Worm (Caenorhabditis elegans) whole organism, young adult: ENCODE data around the gene K03B4.4.
A peak's percentile ranks its signal among the peaks of the same experiment; 100 is the strongest.

Experiments
- B0336.3 ChIP-seq: fragments of 200-800 bp; sonication (Bioruptor generic); IDR thresholded peaks from 2 replicates; pipeline ENCODE4 v1.3.6; 2022; ENCODE audit warnings: missing genetic modification characterization, missing compliant biosample characterization
- C06A6.2 ChIP-seq: fragments of 200-800 bp; sonication (Bioruptor generic); conservative IDR thresholded peaks from 2 replicates; pipeline ENCODE4 v1.3.6; 2022; ENCODE audit warnings: missing genetic modification characterization, missing compliant biosample characterization
- F37B4.10 ChIP-seq: fragments of 200-800 bp; sonication (Bioruptor generic); IDR thresholded peaks from 2 replicates; pipeline ENCODE4 v1.3.6; 2022; ENCODE audit warnings: missing genetic modification characterization, missing compliant biosample characterization
- F52B5.7 ChIP-seq: sonication (generic microtip); optimal IDR thresholded peaks from 2 replicates; lab custom pipeline; 2016; ENCODE audit warnings: mild to moderate bottlenecking, missing genetic modification characterization, missing compliant biosample characterization
- F57C9.4 ChIP-seq: sonication (generic microtip); optimal IDR thresholded peaks from 2 replicates; lab custom pipeline; 2017; ENCODE audit warnings: mild to moderate bottlenecking, missing genetic modification characterization, missing compliant biosample characterization
- K11D2.4 ChIP-seq: fragments of 200-800 bp; sonication (Bioruptor generic); IDR thresholded peaks from 2 replicates; pipeline ENCODE4 v1.3.6; 2022; ENCODE audit warnings: missing genetic modification reagents, missing genetic modification characterization, missing compliant biosample characterization
- K12H6.12 ChIP-seq: fragments of 200-800 bp; sonication (Bioruptor generic); optimal IDR thresholded peaks from 2 replicates; lab custom pipeline; 2018; ENCODE audit warnings: mild to moderate bottlenecking, missing genetic modification characterization, missing compliant biosample characterization
- T07F8.4 ChIP-seq: sonication (generic microtip); optimal IDR thresholded peaks from 2 replicates; lab custom pipeline; 2016; ENCODE audit warnings: mild to moderate bottlenecking, missing genetic modification characterization, moderate library complexity, missing compliant biosample characterization
- Y79H2A.3 ChIP-seq: fragments of 200-800 bp; sonication (Bioruptor generic); conservative IDR thresholded peaks from 2 replicates; pipeline ENCODE4 v1.3.6; 2022; ENCODE audit warnings: missing genetic modification reagents, missing genetic modification characterization, missing compliant biosample characterization
- ama-1 ChIP-seq, 3 experiments: fragments of 150-350 bp in 1 of 3; sonication (generic microtip) in 2 of 3; optimal IDR thresholded peaks; 2 replicates each; lab custom pipeline; 2014 to 2018; ENCODE audit warnings: missing biosample characterization in 2 of 3, missing genetic modification characterization in 2 of 3, missing genetic modification reagents in 2 of 3
- aptf-3 ChIP-seq: fragments of 200-800 bp; sonication (Bioruptor generic); IDR thresholded peaks from 2 replicates; pipeline ENCODE4 v1.3.6; 2022; ENCODE audit warnings: missing genetic modification characterization, missing compliant biosample characterization
- attf-3 ChIP-seq: fragments of 200-800 bp; sonication (Bioruptor generic); conservative IDR thresholded peaks from 2 replicates; pipeline ENCODE4 v1.3.6; 2022; ENCODE audit warnings: missing genetic modification reagents, missing genetic modification characterization, missing compliant biosample characterization
- attf-5 ChIP-seq: fragments of 200-800 bp; sonication (Bioruptor generic); optimal IDR thresholded peaks from 2 replicates; lab custom pipeline; 2018; ENCODE audit warnings: mild to moderate bottlenecking, missing genetic modification characterization, missing compliant biosample characterization
- attf-6 ChIP-seq: fragments of 200-800 bp; sonication (Bioruptor generic); IDR thresholded peaks from 2 replicates; pipeline ENCODE4 v1.3.6; 2022; ENCODE audit warnings: missing genetic modification reagents, missing genetic modification characterization, missing compliant biosample characterization
- cebp-2 ChIP-seq: fragments of 200-800 bp; sonication (Bioruptor generic); IDR thresholded peaks from 2 replicates; pipeline ENCODE4 v1.3.6; 2022; ENCODE audit warnings: missing genetic modification characterization, missing compliant biosample characterization
- ceh-27 ChIP-seq: fragments of 200-800 bp; sonication (Bioruptor generic); optimal IDR thresholded peaks from 2 replicates; lab custom pipeline; 2018; ENCODE audit warnings: mild to moderate bottlenecking, missing genetic modification characterization, moderate library complexity, missing compliant biosample characterization
- ceh-40 ChIP-seq: fragments of 200-800 bp; sonication (Bioruptor generic); IDR thresholded peaks from 2 replicates; pipeline ENCODE4 v1.3.6; 2022; ENCODE audit warnings: missing genetic modification characterization, missing compliant biosample characterization
- chd-7 ChIP-seq: sonication (generic microtip); optimal IDR thresholded peaks from 2 replicates; lab custom pipeline; 2016; ENCODE audit warnings: mild to moderate bottlenecking, missing genetic modification characterization, moderate library complexity, missing compliant biosample characterization
- efl-1 ChIP-seq: fragments of 150-350 bp; optimal IDR thresholded peaks from 2 replicates; lab custom pipeline; 2014; ENCODE audit warnings: missing biosample characterization, missing genetic modification reagents, missing genetic modification characterization
- egl-44 ChIP-seq: fragments of 200-800 bp; sonication (Bioruptor generic); IDR thresholded peaks from 2 replicates; pipeline ENCODE4 v1.3.6; 2022; ENCODE audit warnings: missing genetic modification reagents, missing genetic modification characterization, missing compliant biosample characterization
- fkh-3 ChIP-seq: sonication (generic microtip); optimal IDR thresholded peaks from 2 replicates; lab custom pipeline; 2016; ENCODE audit warnings: mild to moderate bottlenecking, missing genetic modification characterization, missing compliant biosample characterization
- hmg-1.2 ChIP-seq: fragments of 200-800 bp; sonication (Bioruptor generic); IDR thresholded peaks from 2 replicates; pipeline ENCODE4 v1.3.6; 2022; ENCODE audit warnings: missing genetic modification reagents, missing genetic modification characterization, missing compliant biosample characterization
- let-607 ChIP-seq, 2 experiments: fragments of 200-800 bp in 1 of 2; sonication (Bioruptor generic) in 1 of 2; sonication (generic microtip) in 1 of 2; optimal IDR thresholded peaks; 2 replicates each; lab custom pipeline; 2016 to 2018; ENCODE audit warnings: mild to moderate bottlenecking in 2 of 2, missing compliant biosample characterization in 2 of 2, missing genetic modification characterization in 2 of 2, moderate library complexity in 2 of 2, missing genotype in 1 of 2
- lin-40 ChIP-seq: sonication (generic microtip); optimal IDR thresholded peaks from 2 replicates; lab custom pipeline; 2016; ENCODE audit warnings: missing genetic modification characterization, mild to moderate bottlenecking, missing compliant biosample characterization, missing genotype, missing genetic modification reagents
- lin-54 ChIP-seq: fragments of 200-800 bp; sonication (Bioruptor generic); optimal IDR thresholded peaks from 2 replicates; lab custom pipeline; 2018; ENCODE audit warnings: mild to moderate bottlenecking, missing genetic modification characterization, missing compliant biosample characterization
- madf-6 ChIP-seq: fragments of 200-800 bp; sonication (Bioruptor generic); IDR thresholded peaks from 2 replicates; pipeline ENCODE4 v1.3.6; 2022; ENCODE audit warnings: missing genetic modification reagents, missing genetic modification characterization, missing compliant biosample characterization
- nfyb-1 ChIP-seq: fragments of 200-800 bp; sonication (Bioruptor generic); IDR thresholded peaks from 2 replicates; pipeline ENCODE4 v1.3.6; 2022; ENCODE audit warnings: missing genetic modification reagents, missing genetic modification characterization, missing compliant biosample characterization
- nhr-27 ChIP-seq: fragments of 200-800 bp; sonication (Bioruptor generic); optimal IDR thresholded peaks from 2 replicates; lab custom pipeline; 2018; ENCODE audit warnings: mild to moderate bottlenecking, missing genetic modification characterization, moderate library complexity, missing compliant biosample characterization
- pbrm-1 ChIP-seq: fragments of 200-800 bp; sonication (Bioruptor generic); IDR thresholded peaks from 2 replicates; pipeline ENCODE4 v1.3.6; 2022; ENCODE audit warnings: missing genetic modification reagents, missing genetic modification characterization, missing compliant biosample characterization
- rcor-1 ChIP-seq: fragments of 200-800 bp; sonication (Bioruptor generic); IDR thresholded peaks from 2 replicates; pipeline ENCODE4 v1.3.6; 2022; ENCODE audit warnings: missing genetic modification reagents, missing genetic modification characterization, missing compliant biosample characterization
- snpc-3.4 ChIP-seq: sonication (generic microtip); optimal IDR thresholded peaks from 2 replicates; lab custom pipeline; 2017; ENCODE audit warnings: missing genetic modification characterization, mild to moderate bottlenecking, missing compliant biosample characterization, antibody characterized with exemption, moderate library complexity, missing genotype, missing genetic modification reagents
- snpc-4 ChIP-seq, 5 experiments: fragments of 150-350 bp in 1 of 5; sonication (generic microtip) in 4 of 5; optimal IDR thresholded peaks; 2 replicates each; lab custom pipeline; 2014 to 2018; ENCODE audit warnings: missing genetic modification characterization in 5 of 5, missing biosample characterization in 3 of 5, antibody characterized with exemption in 2 of 5, mild to moderate bottlenecking in 2 of 5, missing compliant biosample characterization in 2 of 5, missing genotype in 2 of 5, moderate library complexity in 2 of 5, missing genetic modification reagents in 1 of 5
- somi-1 ChIP-seq: fragments of 200-800 bp; sonication (Bioruptor generic); optimal IDR thresholded peaks from 2 replicates; lab custom pipeline; 2018; ENCODE audit warnings: mild to moderate bottlenecking, missing genetic modification characterization, missing compliant biosample characterization
- sptf-2 ChIP-seq: fragments of 200-800 bp; sonication (Bioruptor generic); optimal IDR thresholded peaks from 2 replicates; lab custom pipeline; 2018; ENCODE audit warnings: mild to moderate bottlenecking, missing genetic modification characterization, missing compliant biosample characterization
- unc-130 ChIP-seq: sonication (generic microtip); optimal IDR thresholded peaks from 2 replicates; lab custom pipeline; 2016; ENCODE audit warnings: missing genetic modification reagents, missing genetic modification characterization, missing compliant biosample characterization
- xnd-1 ChIP-seq: sonication (generic microtip); optimal IDR thresholded peaks from 2 replicates; lab custom pipeline; 2016; ENCODE audit warnings: missing genotype, missing genetic modification reagents, missing genetic modification characterization, missing compliant biosample characterization
- zfh-2 ChIP-seq: fragments of 200-800 bp; sonication (Bioruptor generic); conservative IDR thresholded peaks from 2 replicates; pipeline ENCODE4 v1.3.6; 2022; ENCODE audit warnings: missing genetic modification reagents, missing genetic modification characterization, missing compliant biosample characterization
- ztf-18 ChIP-seq: sonication (generic microtip); optimal IDR thresholded peaks from 2 replicates; lab custom pipeline; 2016; ENCODE audit warnings: missing genotype, mild to moderate bottlenecking, missing genetic modification characterization, missing compliant biosample characterization
- ztf-22 ChIP-seq: fragments of 200-800 bp; sonication (Bioruptor generic); optimal IDR thresholded peaks from 2 replicates; lab custom pipeline; 2018; ENCODE audit warnings: mild to moderate bottlenecking, missing genetic modification characterization, moderate library complexity, missing compliant biosample characterization
- ztf-25 ChIP-seq: fragments of 200-800 bp; sonication (Bioruptor generic); IDR thresholded peaks from 2 replicates; pipeline ENCODE4 v1.3.6; 2022; ENCODE audit warnings: missing genetic modification reagents, missing genetic modification characterization, missing compliant biosample characterization
- ztf-28 ChIP-seq: fragments of 200-800 bp; sonication (Bioruptor generic); IDR thresholded peaks from 2 replicates; pipeline ENCODE4 v1.3.6; 2022; ENCODE audit warnings: missing genetic modification reagents, missing genetic modification characterization, missing compliant biosample characterization
- ztf-3 ChIP-seq: fragments of 200-800 bp; sonication (Bioruptor generic); optimal IDR thresholded peaks from 2 replicates; lab custom pipeline; 2018; ENCODE audit warnings: mild to moderate bottlenecking, missing genetic modification characterization, missing compliant biosample characterization

Gene K03B4.4

ce11 chrV:4731154-4731961, 49.6 kb downstream of the K03B4.4 start, which contains the start of gene F39G3.3 (continued):
- TF ChIP-seq aptf-3 (GFP tag; lab: Robert Waterston, UW), result no peak
- peak; percentile 97 for TF ChIP-seq xnd-1 (tag; lab: Kevin White, UChicago)
- peak; percentile 21 for TF ChIP-seq snpc-4 (GFP tag; optimal IDR thresholded peaks at IDR 0.05; lab: Kevin White, UChicago)
- peak in 3 of 4 experiments; percentile 43 to 64 (median 59) for TF ChIP-seq snpc-4 (tag; optimal IDR thresholded peaks at IDR 0.05; lab: Kevin White, UChicago)
- TF ChIP-seq ceh-40, result no peak
- TF ChIP-seq lin-40, result peak; percentile 35
- peak; percentile 77 for TF ChIP-seq B0336.3
- no peak for TF ChIP-seq nfyb-1 (GFP tag; lab: Robert Waterston, UW)
- TF ChIP-seq F37B4.10 (GFP tag; lab: Robert Waterston, UW), result no peak
- TF ChIP-seq chd-7 (tag; lab: Kevin White, UChicago), result no peak

- TF ChIP-seq zfh-2 (GFP tag; lab: Robert Waterston, UW), result peak; percentile 58; the same call in 1 of the 2 replicates
- no peak for TF ChIP-seq T07F8.4 (tag; lab: Kevin White, UChicago)
- TF ChIP-seq nfyb-1 (GFP tag; lab: Robert Waterston, UW), result 0 out of 2 replicates have a peak, but pooled peaks have one; percentile 58
- TF ChIP-seq, all 124 proteins: peak for 2
Measured at ce11 chrV:4733952-4734351, 52.2 kb downstream of the K03B4.4 start.

DNA sequence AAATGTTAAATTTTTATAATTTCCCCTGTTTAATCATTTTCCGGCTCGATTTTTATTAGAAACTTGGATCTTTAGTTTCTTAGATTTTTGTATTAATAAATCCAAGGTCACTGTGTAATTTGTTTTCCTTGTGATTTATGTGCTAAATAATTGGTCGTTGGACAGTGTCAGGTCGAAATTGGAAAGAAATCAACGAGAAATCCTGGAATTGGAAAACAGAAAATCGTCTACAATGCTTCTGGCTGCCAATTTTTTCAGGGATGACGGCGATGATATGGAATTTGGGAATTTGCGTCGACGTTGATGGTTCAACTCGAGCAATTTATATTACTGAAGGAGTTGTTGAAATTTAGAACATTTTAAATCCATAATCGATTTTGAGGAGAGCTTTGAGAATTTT, 52.8 kb downstream of the K03B4.4 start:
- TF ChIP-seq let-607 (tag; optimal IDR thresholded peaks at IDR 0.05; lab: Kevin White, UChicago) (no peak), egl-44 (GFP tag; lab: Robert Waterston, UW) (no peak), lin-54 (GFP tag; lab: Kevin White, UChicago) (peak; percentile 17), pbrm-1 (GFP tag; lab: Robert Waterston, UW) (no peak), ztf-22 (GFP tag; lab: Kevin White, UChicago) (no peak), attf-5 (no peak), hmg-1.2 (GFP tag; lab: Robert Waterston, UW) (no peak), chd-7 (tag; lab: Kevin White, UChicago) (peak; percentile 0), efl-1 (no peak), sptf-2 (GFP tag; lab: Kevin White, UChicago) (no peak), F37B4.10 (GFP tag; lab: Robert Waterston, UW) (no peak), F52B5.7 (tag; lab: Kevin White, UChicago) (no peak), attf-6 (GFP tag; lab: Robert Waterston, UW) (no peak), F57C9.4 (tag; lab: Kevin White, UChicago) (no peak), fkh-3 (no peak), ztf-28 (GFP tag; lab: Robert Waterston, UW) (no peak), K12H6.12 (tag; lab: Kevin White, UChicago) (no peak), ztf-3 (no peak), B0336.3 (0 out of 2 replicates have a peak, but pooled peaks have one; percentile 19), nhr-27 (no peak), ceh-27 (no peak), Y79H2A.3 (peak; percentile 85), ztf-25 (GFP tag; lab: Robert Waterston, UW) (0 out of 2 replicates have a peak, but pooled peaks have one; percentile 50), attf-3 (no peak), K11D2.4 (GFP tag; lab: Robert Waterston, UW) (no peak), madf-6 (GFP tag; lab: Robert Waterston, UW) (peak; percentile 52), rcor-1 (GFP tag; lab: Robert Waterston, UW) (no peak), ztf-18 (tag; lab: Kevin White, UChicago) (no peak), snpc-3.4 (tag; lab: Kevin White, UChicago) (no peak), cebp-2 (GFP tag; lab: Robert Waterston, UW) (no peak), C06A6.2 (GFP tag; lab: Robert Waterston, UW) (no peak), ama-1 (optimal IDR thresholded peaks at IDR 0.05; lab: Kevin White, UChicago) (no peak), ama-1 (GFP tag; optimal IDR thresholded peaks at IDR 0.05; lab: Kevin White, UChicago) (no peak), unc-130 (no peak), somi-1 (GFP tag; lab: Kevin White, UChicago) (no peak)
- TF ChIP-seq, all 124 proteins: peak for 6
